Worm (Caenorhabditis elegans): ENCODE data around the gene B0034.5.

The B0034.5 gene

DNA sequence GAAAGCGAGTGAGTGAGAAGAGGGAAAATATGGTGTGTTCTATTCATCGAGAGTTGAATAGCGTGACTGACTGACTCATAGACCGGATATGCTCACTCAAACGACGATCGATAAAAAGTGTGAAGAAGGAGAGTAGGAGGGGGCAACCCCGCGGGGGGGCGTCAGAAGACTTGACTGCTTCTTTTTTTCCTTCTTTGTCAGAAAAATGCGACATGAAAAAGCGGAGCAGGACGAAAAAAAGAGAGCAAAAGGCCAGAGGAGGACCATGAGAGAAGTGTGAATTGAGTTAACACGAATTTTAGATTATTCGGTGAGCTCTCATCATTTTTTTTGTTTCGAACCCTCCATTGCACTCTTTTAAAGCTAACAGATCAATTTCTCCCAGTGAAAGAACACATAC is 12.4 kb downstream of the B0034.5 start:
- TF ChIP-seq ceh-36 (tag; optimal IDR thresholded peaks at IDR 0.05), result no peak
- TF ChIP-seq hnd-1 (tag; optimal IDR thresholded peaks at IDR 0.05), result no peak

DNA sequence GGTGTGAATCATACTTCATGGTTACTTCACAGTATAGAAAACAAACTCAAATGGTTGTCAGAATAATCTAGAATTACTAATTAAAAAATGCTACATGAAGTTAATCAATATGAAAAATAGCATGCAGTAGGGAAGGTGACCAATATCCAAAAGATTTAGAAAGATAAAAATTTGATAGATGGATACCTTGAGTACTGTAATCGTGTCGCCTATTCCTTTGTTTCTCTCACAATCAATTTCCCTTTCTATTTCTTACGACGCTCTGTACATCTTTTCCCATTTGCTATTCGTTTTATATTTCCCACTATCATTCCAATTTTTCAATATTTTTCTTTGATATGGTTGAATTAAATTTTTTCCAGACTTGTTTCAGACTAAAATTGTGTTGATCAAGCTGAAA is 13.5 kb downstream of the B0034.5 start, which contains the start of gene B0034.7:
Gene B0034.7, plus strand, starts transcription at position 301 of the 400 bp plus-strand sequence.
- TF ChIP-seq F13C5.2 (tag; optimal IDR thresholded peaks at IDR 0.05), result no peak
- TF ChIP-seq aly-1 (tag; optimal IDR thresholded peaks at IDR 0.05), result no peak
- TF ChIP-seq ama-1 (optimal IDR thresholded peaks at IDR 0.05), result no peak
- no peak for TF ChIP-seq hmbx-1 (tag; optimal IDR thresholded peaks at IDR 0.05)
- no peak for TF ChIP-seq tra-4 (tag; optimal IDR thresholded peaks at IDR 0.05)
- no peak for TF ChIP-seq hnd-1 (tag; optimal IDR thresholded peaks at IDR 0.05)
- no peak for TF ChIP-seq ets-7 (tag; optimal IDR thresholded peaks at IDR 0.05)
- TF ChIP-seq flt-1 (GFP tag; IDR thresholded peaks at IDR 0.05), result no peak
- no peak for TF ChIP-seq tbx-37 (GFP tag; conservative IDR thresholded peaks at IDR 0.05)
- TF ChIP-seq tbx-11 (GFP tag; IDR thresholded peaks at IDR 0.05), result no peak
- TF ChIP-seq B0310.2 (tag; optimal IDR thresholded peaks at IDR 0.05), result no peak
- TF ChIP-seq pes-1 (GFP tag; IDR thresholded peaks at IDR 0.05), result no peak
- no peak for TF ChIP-seq scrt-1 (GFP tag; IDR thresholded peaks at IDR 0.05)
- no peak for TF ChIP-seq sea-1 (GFP tag; conservative IDR thresholded peaks at IDR 0.05)

- no peak for TF ChIP-seq aly-1 (tag; optimal IDR thresholded peaks at IDR 0.05)
- TF ChIP-seq ceh-36 (tag; optimal IDR thresholded peaks at IDR 0.05), result no peak
- TF ChIP-seq ama-1 (optimal IDR thresholded peaks at IDR 0.05), result no peak
- TF ChIP-seq ets-7 (tag; optimal IDR thresholded peaks at IDR 0.05), result no peak
- TF ChIP-seq sea-1 (GFP tag; conservative IDR thresholded peaks at IDR 0.05), result no peak
These were observed 15.1 kb downstream of the B0034.5 start for ce11 chrII:5959575-5960119.

- TF ChIP-seq ceh-13 (GFP tag; optimal IDR thresholded peaks at IDR 0.05), result no peak
- TF ChIP-seq hmg-4 (GFP tag; optimal IDR thresholded peaks at IDR 0.05), result no peak
- TF ChIP-seq ceh-36 (tag; optimal IDR thresholded peaks at IDR 0.05), result no peak
- no peak for TF ChIP-seq tbx-37 (GFP tag; conservative IDR thresholded peaks at IDR 0.05)
- TF ChIP-seq tbx-11 (GFP tag; IDR thresholded peaks at IDR 0.05), result no peak
- no peak for TF ChIP-seq sea-1 (GFP tag; conservative IDR thresholded peaks at IDR 0.05)
- TF ChIP-seq flt-1 (GFP tag; IDR thresholded peaks at IDR 0.05), result no peak
- no peak for TF ChIP-seq B0310.2 (tag; optimal IDR thresholded peaks at IDR 0.05)
- TF ChIP-seq aly-1 (tag; optimal IDR thresholded peaks at IDR 0.05), result no peak
These were observed 16.9 kb downstream of the B0034.5 start for ce11 chrII:5957803-5958367.

ce11 chrII:5956583-5956982 is 18.2 kb downstream of the B0034.5 start, which contains the start of gene casy-1:
TSS of gene casy-1 (minus strand) at chrII:5956683.
- TF ChIP-seq F13C5.2 (tag; optimal IDR thresholded peaks at IDR 0.05) (no peak), ets-7 (tag; optimal IDR thresholded peaks at IDR 0.05) (no peak), tra-4 (tag; optimal IDR thresholded peaks at IDR 0.05) (no peak), ceh-13 (GFP tag; optimal IDR thresholded peaks at IDR 0.05) (no peak), scrt-1 (GFP tag; IDR thresholded peaks at IDR 0.05) (no peak), hmg-4 (GFP tag; optimal IDR thresholded peaks at IDR 0.05) (no peak)

DNA sequence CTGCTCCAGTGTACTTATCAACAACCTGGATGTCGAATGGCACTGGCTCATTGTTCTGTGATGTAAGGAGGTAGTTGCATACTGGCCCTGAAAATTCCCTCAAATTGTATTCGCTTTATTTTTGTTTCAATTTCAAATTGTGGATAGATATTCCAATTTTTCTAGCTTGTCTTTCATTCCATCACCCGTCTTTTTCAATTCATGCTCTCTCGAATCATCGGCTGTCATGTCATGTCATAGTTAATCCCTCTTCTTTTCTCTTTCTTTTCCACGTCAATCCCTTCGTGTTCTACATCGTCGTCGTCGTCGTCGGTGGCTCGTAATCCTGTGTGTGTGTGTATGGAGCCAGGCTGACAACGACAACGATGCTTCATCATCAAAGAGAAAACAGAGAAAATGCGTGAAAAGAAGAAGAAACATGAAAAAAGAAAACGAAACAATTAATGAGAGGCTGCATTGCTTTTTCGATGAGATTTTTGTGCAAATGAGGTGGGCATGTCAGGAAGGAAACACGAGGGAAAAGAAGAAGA is 19.1 kb downstream of the B0034.5 start:
- TF ChIP-seq sea-1 (GFP tag; conservative IDR thresholded peaks at IDR 0.05) (no peak), ceh-36 (tag; optimal IDR thresholded peaks at IDR 0.05) (peak; percentile 19)

DNA sequence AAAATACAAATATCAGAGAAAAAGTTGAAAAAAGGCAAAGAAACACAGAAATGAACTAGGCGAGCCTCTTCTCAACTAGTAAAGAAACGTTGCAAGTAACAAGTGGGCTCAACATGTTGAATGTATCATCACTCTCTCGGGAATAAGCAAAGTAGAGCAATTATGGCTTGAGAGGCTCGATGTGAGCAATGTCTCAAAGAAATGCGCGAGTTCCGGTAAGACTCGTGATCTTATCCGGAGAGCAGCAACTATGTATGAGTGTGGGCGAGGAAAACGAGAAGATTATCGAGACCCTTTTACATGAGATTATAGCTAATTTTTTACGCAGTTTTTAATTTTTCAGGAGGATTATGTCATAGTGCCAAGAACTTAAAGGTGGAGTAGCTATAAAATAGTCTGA is 22.6 kb downstream of the B0034.5 start:
- TF ChIP-seq sea-1 (GFP tag; conservative IDR thresholded peaks at IDR 0.05) (no peak), aly-1 (tag; optimal IDR thresholded peaks at IDR 0.05) (no peak), tra-4 (tag; optimal IDR thresholded peaks at IDR 0.05) (no peak), F13C5.2 (tag; optimal IDR thresholded peaks at IDR 0.05) (no peak), ceh-13 (GFP tag; optimal IDR thresholded peaks at IDR 0.05) (no peak), B0310.2 (tag; optimal IDR thresholded peaks at IDR 0.05) (no peak), ceh-36 (tag; optimal IDR thresholded peaks at IDR 0.05) (no peak), hmbx-1 (tag; optimal IDR thresholded peaks at IDR 0.05) (no peak), hnd-1 (tag; optimal IDR thresholded peaks at IDR 0.05) (no peak), hmg-4 (GFP tag; optimal IDR thresholded peaks at IDR 0.05) (no peak), scrt-1 (GFP tag; IDR thresholded peaks at IDR 0.05) (no peak), tbx-11 (GFP tag; IDR thresholded peaks at IDR 0.05) (no peak), flt-1 (GFP tag; IDR thresholded peaks at IDR 0.05) (no peak), pes-1 (GFP tag; IDR thresholded peaks at IDR 0.05) (no peak), ama-1 (optimal IDR thresholded peaks at IDR 0.05) (no peak), ets-7 (tag; optimal IDR thresholded peaks at IDR 0.05) (no peak), tbx-37 (GFP tag; conservative IDR thresholded peaks at IDR 0.05) (no peak)

ce11 chrII:5951745-5952144 is 23.0 kb downstream of the B0034.5 start:
- TF ChIP-seq ets-7 (tag; optimal IDR thresholded peaks at IDR 0.05) (no peak), hnd-1 (tag; optimal IDR thresholded peaks at IDR 0.05) (no peak), hmg-4 (GFP tag; optimal IDR thresholded peaks at IDR 0.05) (no peak), tbx-11 (GFP tag; IDR thresholded peaks at IDR 0.05) (no peak), ceh-36 (tag; optimal IDR thresholded peaks at IDR 0.05) (no peak), F13C5.2 (tag; optimal IDR thresholded peaks at IDR 0.05) (no peak), aly-1 (tag; optimal IDR thresholded peaks at IDR 0.05) (no peak), B0310.2 (tag; optimal IDR thresholded peaks at IDR 0.05) (no peak), tbx-37 (GFP tag; conservative IDR thresholded peaks at IDR 0.05) (no peak), pes-1 (GFP tag; IDR thresholded peaks at IDR 0.05) (no peak), ceh-13 (GFP tag; optimal IDR thresholded peaks at IDR 0.05) (no peak), sea-1 (GFP tag; conservative IDR thresholded peaks at IDR 0.05) (no peak), flt-1 (GFP tag; IDR thresholded peaks at IDR 0.05) (no peak), tra-4 (tag; optimal IDR thresholded peaks at IDR 0.05) (no peak), ama-1 (optimal IDR thresholded peaks at IDR 0.05) (no peak), scrt-1 (GFP tag; IDR thresholded peaks at IDR 0.05) (no peak), hmbx-1 (tag; optimal IDR thresholded peaks at IDR 0.05) (no peak)
